Fruit fly (Drosophila melanogaster): ENCODE results near the gene CG13891.

DNA sequence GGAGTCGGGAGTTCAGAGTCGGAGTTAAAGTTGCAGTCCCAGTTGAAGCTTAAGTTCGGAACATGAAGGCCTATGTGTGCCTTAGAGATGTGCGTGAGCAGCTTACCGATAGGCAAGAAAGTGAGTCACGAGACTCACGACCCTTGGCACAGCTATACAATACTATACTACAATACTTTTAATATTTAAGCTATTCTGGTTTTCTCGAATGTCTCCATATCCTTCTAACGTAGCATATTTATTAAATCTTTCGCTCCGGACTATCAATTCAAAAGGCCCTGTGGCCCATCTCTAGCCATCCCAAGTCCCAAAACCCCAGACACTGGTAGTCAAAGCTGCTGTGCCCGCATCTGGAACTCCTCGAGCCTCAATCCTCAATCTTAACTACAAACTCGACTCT is 43.5 kb downstream of the CG13891 start:
- TF ChIP-seq CG8478 (optimal IDR thresholded peaks at IDR 0.05) (no peak), psq (optimal IDR thresholded peaks at IDR 0.05) (no peak), Dll (optimal IDR thresholded peaks at IDR 0.05) (no peak)

Data from whole organism.